Worm (Caenorhabditis elegans) whole organism, L1 larva: Measurements from ENCODE around the gene unc-3.

Source experiments
- F16B12.6 ChIP-seq: fragments of 150-350 bp; optimal IDR thresholded peaks from 2 replicates; lab custom pipeline; 2014; ENCODE audit warnings: missing biosample characterization, missing genetic modification characterization
- Y116A8C.19 ChIP-seq: sonication (generic microtip); optimal IDR thresholded peaks from 2 replicates; lab custom pipeline; 2016; ENCODE audit warnings: missing compliant biosample characterization, missing genetic modification characterization, borderline replicate concordance
- aha-1 ChIP-seq: fragments of 150-350 bp; optimal IDR thresholded peaks from 2 replicates; lab custom pipeline; 2014; ENCODE audit warnings: missing biosample characterization, missing genetic modification characterization
- alr-1 ChIP-seq: fragments of 200-800 bp; sonication (Bioruptor generic); optimal IDR thresholded peaks from 2 replicates; lab custom pipeline; 2018; ENCODE audit warnings: borderline replicate concordance, mild to moderate bottlenecking, missing genetic modification characterization, missing compliant biosample characterization
- ceh-63 ChIP-seq: fragments of 200-800 bp; sonication (Bioruptor generic); optimal IDR thresholded peaks from 2 replicates; lab custom pipeline; 2018; ENCODE audit warnings: mild to moderate bottlenecking, missing genetic modification characterization, missing compliant biosample characterization
- ceh-8 ChIP-seq: fragments of 200-800 bp; sonication (Bioruptor generic); optimal IDR thresholded peaks from 2 replicates; lab custom pipeline; 2018; ENCODE audit warnings: mild to moderate bottlenecking, missing genetic modification characterization, moderate library complexity, missing compliant biosample characterization
- ces-1 ChIP-seq: fragments of 150-350 bp; optimal IDR thresholded peaks from 2 replicates; lab custom pipeline; 2014; ENCODE audit warnings: missing biosample characterization, missing genetic modification reagents, missing genetic modification characterization
- dsc-1 ChIP-seq: sonication (generic microtip); optimal IDR thresholded peaks from 2 replicates; lab custom pipeline; 2016; ENCODE audit warnings: mild to moderate bottlenecking, missing genetic modification characterization, missing compliant biosample characterization
- efl-1 ChIP-seq, 4 experiments: fragments of 150-350 bp; optimal IDR thresholded peaks in 3 of 4; peaks in 1 of 4; 1 replicate in 1 of 4; 2 replicates in 3 of 4; lab custom pipeline; 2014; ENCODE audit warnings: missing biosample characterization in 2 of 4, missing genetic modification characterization in 2 of 4, missing genetic modification reagents in 2 of 4
- efl-3 ChIP-seq: fragments of 200-800 bp; sonication (Bioruptor generic); optimal IDR thresholded peaks from 2 replicates; lab custom pipeline; 2018; ENCODE audit warnings: mild to moderate bottlenecking, missing genetic modification characterization, missing compliant biosample characterization
- elt-2 ChIP-seq: sonication (generic microtip); optimal IDR thresholded peaks from 2 replicates; lab custom pipeline; 2016; ENCODE audit warnings: missing genetic modification characterization, mild to moderate bottlenecking, inconsistent platforms, missing compliant biosample characterization, missing genetic modification reagents
- elt-3 ChIP-seq, 6 experiments: fragments of 150-350 bp in 1 of 6; sonication (generic microtip); optimal IDR thresholded peaks; 2 replicates each; lab custom pipeline; 2017 to 2018; ENCODE audit warnings: missing biosample characterization in 6 of 6, missing genetic modification characterization in 6 of 6, inconsistent platforms in 1 of 6
- grh-1 ChIP-seq: fragments of 200-800 bp; sonication (Bioruptor generic); IDR thresholded peaks from 2 replicates; pipeline ENCODE4 v1.3.6; 2022; ENCODE audit warnings: missing genetic modification reagents, missing genetic modification characterization, missing compliant biosample characterization
- hlh-17 ChIP-seq: fragments of 200-800 bp; sonication (Bioruptor generic); optimal IDR thresholded peaks from 2 replicates; lab custom pipeline; 2018; ENCODE audit warnings: missing genetic modification characterization, mild to moderate bottlenecking, missing compliant biosample characterization, moderate library complexity, borderline replicate concordance
- hlh-4 ChIP-seq: sonication (generic microtip); optimal IDR thresholded peaks from 2 replicates; lab custom pipeline; 2016; ENCODE audit warnings: mild to moderate bottlenecking, missing genetic modification characterization, missing compliant biosample characterization
- irx-1 ChIP-seq: sonication (generic microtip); optimal IDR thresholded peaks from 2 replicates; lab custom pipeline; 2016; ENCODE audit warnings: missing genetic modification characterization, missing compliant biosample characterization
- lin-35 ChIP-seq, 2 experiments: fragments of 150-350 bp; optimal IDR thresholded peaks; 2 replicates each; lab custom pipeline; 2014; ENCODE audit warnings: missing biosample characterization in 2 of 2, missing genetic modification characterization in 2 of 2, missing genetic modification reagents in 2 of 2
- lsy-2 ChIP-seq, 2 experiments: fragments of 150-350 bp; optimal IDR thresholded peaks; 2 replicates each; lab custom pipeline; 2014; ENCODE audit warnings: missing biosample characterization in 2 of 2, missing genetic modification characterization in 2 of 2
- mdl-1 ChIP-seq, 2 experiments: fragments of 150-350 bp; optimal IDR thresholded peaks; 2 replicates each; lab custom pipeline; 2014 to 2017; ENCODE audit warnings: missing biosample characterization in 2 of 2, missing genetic modification characterization in 2 of 2, inconsistent platforms in 1 of 2
- mef-2 ChIP-seq: fragments of 150-350 bp; optimal IDR thresholded peaks from 2 replicates; lab custom pipeline; 2014; ENCODE audit warnings: missing biosample characterization, missing genetic modification characterization
- mep-1 ChIP-seq: fragments of 150-350 bp; optimal IDR thresholded peaks from 2 replicates; lab custom pipeline; 2014; ENCODE audit warnings: missing biosample characterization, missing genetic modification characterization
- nhr-19 ChIP-seq: fragments of 200-800 bp; sonication (Bioruptor generic); conservative IDR thresholded peaks from 2 replicates; pipeline ENCODE4 v1.3.6; 2022; ENCODE audit warnings: missing genetic modification characterization, missing compliant biosample characterization
- nhr-20 ChIP-seq: sonication (generic microtip); optimal IDR thresholded peaks from 2 replicates; lab custom pipeline; 2016; ENCODE audit warnings: mild to moderate bottlenecking, missing genetic modification characterization, missing compliant biosample characterization
- nhr-28 ChIP-seq: fragments of 150-350 bp; optimal IDR thresholded peaks from 2 replicates; lab custom pipeline; 2014; ENCODE audit warnings: missing biosample characterization, missing genetic modification characterization
- nhr-47 ChIP-seq: sonication (generic microtip); optimal IDR thresholded peaks from 2 replicates; lab custom pipeline; 2016; ENCODE audit warnings: mild to moderate bottlenecking, missing genetic modification characterization, moderate library complexity, missing compliant biosample characterization
- nhr-71 ChIP-seq: sonication (generic microtip); optimal IDR thresholded peaks from 2 replicates; lab custom pipeline; 2016; ENCODE audit warnings: mild to moderate bottlenecking, missing genetic modification characterization, moderate library complexity, missing compliant biosample characterization
- nhr-76 ChIP-seq: sonication (generic microtip); optimal IDR thresholded peaks from 2 replicates; lab custom pipeline; 2017; ENCODE audit warnings: missing biosample characterization, missing genetic modification characterization
- nhr-84 ChIP-seq: sonication (generic microtip); optimal IDR thresholded peaks from 2 replicates; lab custom pipeline; 2017; ENCODE audit warnings: missing biosample characterization, missing genetic modification characterization
- nhr-85 ChIP-seq: sonication (generic microtip); peaks from one replicate; lab custom pipeline; 2016; ENCODE audit warnings: missing genetic modification characterization, inconsistent platforms, missing compliant biosample characterization
- nhr-90 ChIP-seq: sonication (generic microtip); optimal IDR thresholded peaks from 2 replicates; lab custom pipeline; 2016; ENCODE audit warnings: mild to moderate bottlenecking, missing genetic modification characterization, missing compliant biosample characterization; ENCODE audit not compliant: poor library complexity
- pax-3 ChIP-seq: fragments of 200-800 bp; sonication (Bioruptor generic); optimal IDR thresholded peaks from 2 replicates; lab custom pipeline; 2018; ENCODE audit warnings: mild to moderate bottlenecking, missing genetic modification characterization, moderate library complexity, missing compliant biosample characterization
- rnt-1 ChIP-seq: sonication (generic microtip); optimal IDR thresholded peaks from 2 replicates; lab custom pipeline; 2016; ENCODE audit warnings: mild to moderate bottlenecking, missing genetic modification characterization, moderate library complexity, missing compliant biosample characterization
- skn-1 ChIP-seq: fragments of 150-350 bp; optimal IDR thresholded peaks from 2 replicates; lab custom pipeline; 2014; ENCODE audit warnings: missing biosample characterization, missing genetic modification characterization
- snpc-4 ChIP-seq: fragments of 150-350 bp; optimal IDR thresholded peaks from 2 replicates; lab custom pipeline; 2014; ENCODE audit warnings: missing biosample characterization, missing genetic modification characterization
- snu-23 ChIP-seq: sonication (generic microtip); optimal IDR thresholded peaks from 2 replicates; lab custom pipeline; 2016; ENCODE audit warnings: missing genetic modification characterization, missing compliant biosample characterization
- sptf-1 ChIP-seq: fragments of 150-350 bp; optimal IDR thresholded peaks from 2 replicates; lab custom pipeline; 2014; ENCODE audit warnings: missing biosample characterization, missing genetic modification characterization
- sup-37 ChIP-seq: fragments of 200-800 bp; sonication (Bioruptor generic); optimal IDR thresholded peaks from 2 replicates; lab custom pipeline; 2018; ENCODE audit warnings: mild to moderate bottlenecking, missing genetic modification characterization, missing compliant biosample characterization
- swsn-7 ChIP-seq: sonication (generic microtip); optimal IDR thresholded peaks from 2 replicates; lab custom pipeline; 2016; ENCODE audit warnings: missing genetic modification characterization, missing compliant biosample characterization
- tbx-2 ChIP-seq: sonication (generic microtip); optimal IDR thresholded peaks from 2 replicates; lab custom pipeline; 2016; ENCODE audit warnings: missing genetic modification characterization, missing compliant biosample characterization
- tlp-1 ChIP-seq: fragments of 150-350 bp; optimal IDR thresholded peaks from 2 replicates; lab custom pipeline; 2014; ENCODE audit warnings: missing biosample characterization, missing genetic modification characterization
- unc-130 ChIP-seq: fragments of 150-350 bp; optimal IDR thresholded peaks from 2 replicates; lab custom pipeline; 2017; ENCODE audit warnings: missing biosample characterization, missing genetic modification characterization, inconsistent platforms
- unc-62 ChIP-seq: fragments of 150-350 bp; optimal IDR thresholded peaks from 2 replicates; lab custom pipeline; 2014; ENCODE audit warnings: missing biosample characterization, missing genetic modification reagents, missing genetic modification characterization
- unc-86 ChIP-seq: sonication (generic microtip); optimal IDR thresholded peaks from 2 replicates; lab custom pipeline; 2016; ENCODE audit warnings: missing genetic modification characterization, missing compliant biosample characterization
- unc-98 ChIP-seq: fragments of 200-800 bp; sonication (Bioruptor generic); IDR thresholded peaks from 2 replicates; pipeline ENCODE4 v1.3.6; 2022; ENCODE audit warnings: missing genetic modification characterization, missing compliant biosample characterization
- vab-15 ChIP-seq: sonication (generic microtip); optimal IDR thresholded peaks from 2 replicates; lab custom pipeline; 2017; ENCODE audit warnings: missing genotype, mild to moderate bottlenecking, missing genetic modification characterization, missing compliant biosample characterization
- zag-1 ChIP-seq: fragments of 150-350 bp; optimal IDR thresholded peaks from 2 replicates; lab custom pipeline; 2014; ENCODE audit warnings: missing biosample characterization, missing genetic modification characterization
- zip-4 ChIP-seq: fragments of 200-800 bp; sonication (Bioruptor generic); optimal IDR thresholded peaks from 2 replicates; lab custom pipeline; 2018; ENCODE audit warnings: mild to moderate bottlenecking, missing genetic modification characterization, moderate library complexity, missing compliant biosample characterization

unc-3 gene

DNA sequence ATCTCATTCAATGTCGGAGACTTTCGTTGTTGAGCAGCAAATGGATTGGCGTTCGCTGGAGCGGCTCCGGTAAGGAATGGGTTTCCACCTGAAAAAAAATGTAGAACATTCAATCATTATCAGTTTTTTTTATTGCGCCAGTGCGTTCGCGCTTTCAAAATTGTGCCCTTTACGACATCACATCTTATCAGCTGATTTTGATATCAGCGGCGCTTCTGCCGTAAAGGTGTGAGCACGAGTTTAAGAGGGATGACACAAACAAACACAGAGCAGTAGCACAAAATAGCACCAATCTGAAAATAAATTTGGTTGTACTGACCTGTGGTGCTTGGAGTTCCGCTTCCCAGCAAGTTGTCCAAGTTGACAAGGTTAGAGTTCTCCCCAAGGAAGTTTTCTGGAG, 43.4 kb downstream of the unc-3 start:
- no peak for TF ChIP-seq unc-130 (tag; lab: Kevin White, UChicago)
- no peak for TF ChIP-seq nhr-71 (tag; lab: Kevin White, UChicago)
- no peak for TF ChIP-seq efl-1 (optimal IDR thresholded peaks at IDR 0.05; lab: Kevin White, UChicago)
- TF ChIP-seq efl-1 (GFP tag; optimal IDR thresholded peaks at IDR 0.05 in 1 of 2; lab: Kevin White, UChicago), result peak in 1 of 2 experiments; percentile 85
- TF ChIP-seq elt-2 (tag; lab: Kevin White, UChicago), result peak; percentile 76
- TF ChIP-seq efl-3 (GFP tag; lab: Kevin White, UChicago), result no peak
- no peak for TF ChIP-seq tbx-2 (tag; lab: Kevin White, UChicago)

DNA sequence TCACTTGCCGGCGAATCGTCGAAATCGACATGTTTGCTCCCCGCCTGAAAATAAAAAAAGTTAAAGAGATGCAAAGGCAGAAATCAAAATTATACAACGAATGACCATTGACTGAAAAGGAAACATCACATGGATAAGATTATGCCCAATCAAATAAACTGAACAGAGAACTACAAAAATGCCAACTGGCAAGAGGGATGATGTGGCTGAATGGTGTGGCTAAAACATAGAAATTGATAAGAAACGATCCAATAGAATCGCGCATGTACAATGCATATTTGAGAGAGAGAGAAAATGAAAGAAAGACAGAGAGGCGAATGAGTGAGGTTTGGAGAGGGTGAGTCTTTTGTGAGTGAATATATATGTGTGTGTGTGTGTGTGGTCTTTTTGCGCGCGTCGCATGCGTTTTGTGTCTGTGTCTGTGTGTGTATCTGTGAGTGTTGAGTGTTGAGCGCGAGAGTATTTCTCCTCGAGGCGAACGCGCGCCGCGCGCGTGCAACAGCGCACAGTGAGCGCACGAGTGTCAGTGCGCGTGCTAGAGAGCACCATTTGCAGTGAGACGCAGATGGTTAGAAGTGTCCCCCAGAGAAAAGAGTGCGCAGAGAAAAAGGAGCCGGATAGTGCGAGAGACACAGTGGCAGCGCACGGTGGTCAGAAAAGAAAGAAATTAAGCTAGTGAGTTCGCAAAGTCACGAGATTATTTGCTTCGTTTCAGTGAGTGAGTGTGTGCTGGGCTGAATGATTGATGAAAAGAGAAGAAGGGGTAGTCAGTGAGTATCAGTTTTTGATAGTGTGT, 45.3 kb downstream of the unc-3 start, which contains the start of gene epn-1:
Gene epn-1, minus strand, starts transcription at position 51 of the 796 bp plus-strand sequence.
- peak; percentile 94 for TF ChIP-seq rnt-1 (tag; lab: Kevin White, UChicago)
- no peak for TF ChIP-seq nhr-84 (tag; lab: Kevin White, UChicago)
- peak; percentile 98 for TF ChIP-seq pax-3 (tag; lab: Kevin White, UChicago)
- no peak for TF ChIP-seq tlp-1 (tag; lab: Kevin White, UChicago)
- TF ChIP-seq elt-2 (tag; lab: Kevin White, UChicago), result peak; percentile 95
- peak in 4 of 6 experiments; percentile 17 to 82 (median 54) for TF ChIP-seq elt-3 (tag; optimal IDR thresholded peaks at IDR 0.05; lab: Kevin White, UChicago)
- TF ChIP-seq grh-1 (GFP tag; lab: Robert Waterston, UW), result peak; percentile 94
- peak; percentile 95 for TF ChIP-seq mef-2 (tag; lab: Kevin White, UChicago)
- TF ChIP-seq efl-1 (optimal IDR thresholded peaks at IDR 0.05; lab: Kevin White, UChicago), result peak; percentile 82 to 91
- TF ChIP-seq efl-1 (GFP tag; optimal IDR thresholded peaks at IDR 0.05 in 1 of 2; lab: Kevin White, UChicago), result peak; percentile 45 to 96
- TF ChIP-seq F16B12.6 (tag; lab: Kevin White, UChicago), result peak; percentile 26
- TF ChIP-seq hlh-17 (GFP tag; lab: Kevin White, UChicago), result no peak
- no peak for TF ChIP-seq vab-15 (tag; lab: Kevin White, UChicago)
- peak; percentile 97 for TF ChIP-seq nhr-90
- peak; percentile 72 to 88 for TF ChIP-seq lin-35 (GFP tag; optimal IDR thresholded peaks at IDR 0.05; lab: Kevin White, UChicago)
- TF ChIP-seq sup-37 (GFP tag; lab: Kevin White, UChicago), result peak; percentile 94
- TF ChIP-seq nhr-76 (tag; lab: Kevin White, UChicago), result peak; percentile 45
- TF ChIP-seq lsy-2 (tag; optimal IDR thresholded peaks at IDR 0.05; lab: Kevin White, UChicago), result peak; percentile 89 to 92
- TF ChIP-seq nhr-85, result peak; percentile 99
- peak; percentile 95 to 99 for TF ChIP-seq mdl-1 (tag; optimal IDR thresholded peaks at IDR 0.05; lab: Kevin White, UChicago)
- no peak for TF ChIP-seq alr-1
- TF ChIP-seq skn-1, result peak; percentile 80
- TF ChIP-seq unc-98 (GFP tag; lab: Robert Waterston, UW), result peak; percentile 74
- no peak for TF ChIP-seq sptf-1 (tag; lab: Kevin White, UChicago)
- TF ChIP-seq zag-1 (tag; lab: Kevin White, UChicago), result peak; percentile 13
- peak; percentile 89 for TF ChIP-seq zip-4 (GFP tag; lab: Kevin White, UChicago)
- TF ChIP-seq nhr-19 (GFP tag; lab: Robert Waterston, UW), result peak; percentile 97
- TF ChIP-seq Y116A8C.19 (tag; lab: Kevin White, UChicago), result peak; percentile 27
- TF ChIP-seq hlh-4, result no peak
- peak; percentile 100 for TF ChIP-seq nhr-20 (tag; lab: Kevin White, UChicago)
- peak; percentile 99 for TF ChIP-seq swsn-7 (tag; lab: Kevin White, UChicago)
- peak; percentile 83 for TF ChIP-seq aha-1
- peak; percentile 94 for TF ChIP-seq ceh-8 (GFP tag; lab: Kevin White, UChicago)
- peak; percentile 98 for TF ChIP-seq dsc-1 (tag; lab: Kevin White, UChicago)
- no peak for TF ChIP-seq unc-62 (GFP tag; lab: Kevin White, UChicago)
- TF ChIP-seq irx-1 (tag; lab: Kevin White, UChicago), result peak; percentile 94
- peak; percentile 74 for TF ChIP-seq snpc-4 (tag; lab: Kevin White, UChicago)
- peak; percentile 100 for TF ChIP-seq nhr-71 (tag; lab: Kevin White, UChicago)
- TF ChIP-seq nhr-28, result peak; percentile 32
- peak; percentile 87 for TF ChIP-seq mep-1 (tag; lab: Kevin White, UChicago)
- TF ChIP-seq unc-86 (tag; lab: Kevin White, UChicago), result peak; percentile 99
- TF ChIP-seq ces-1 (GFP tag; lab: Kevin White, UChicago), result no peak
- TF ChIP-seq snu-23 (GFP tag; lab: Kevin White, UChicago), result peak; percentile 99
- TF ChIP-seq ceh-63 (GFP tag; lab: Kevin White, UChicago), result no peak
- TF ChIP-seq nhr-47 (tag; lab: Kevin White, UChicago), result peak; percentile 99
